Worm (Caenorhabditis elegans) whole organism, L1 larva: ENCODE data around the gene ist-1.

Source experiments
- jun-1 ChIP-seq: fragments of 150-350 bp; optimal IDR thresholded peaks from 2 replicates; lab custom pipeline; 2014; ENCODE audit warnings: missing biosample characterization, missing genetic modification reagents, missing genetic modification characterization
- lir-3 ChIP-seq: sonication (generic microtip); optimal IDR thresholded peaks from 2 replicates; lab custom pipeline; 2016; ENCODE audit warnings: mild to moderate bottlenecking, missing genetic modification characterization, moderate library complexity, missing compliant biosample characterization; ENCODE audit not compliant: poor library complexity
- lsy-2 ChIP-seq, 2 experiments: fragments of 150-350 bp; optimal IDR thresholded peaks; 2 replicates each; lab custom pipeline; 2014; ENCODE audit warnings: missing biosample characterization in 2 of 2, missing genetic modification characterization in 2 of 2
- nhr-76 ChIP-seq: sonication (generic microtip); optimal IDR thresholded peaks from 2 replicates; lab custom pipeline; 2017; ENCODE audit warnings: missing biosample characterization, missing genetic modification characterization
- snpc-4 ChIP-seq: fragments of 150-350 bp; optimal IDR thresholded peaks from 2 replicates; lab custom pipeline; 2014; ENCODE audit warnings: missing biosample characterization, missing genetic modification characterization
- unc-130 ChIP-seq: fragments of 150-350 bp; optimal IDR thresholded peaks from 2 replicates; lab custom pipeline; 2017; ENCODE audit warnings: missing biosample characterization, missing genetic modification characterization, inconsistent platforms
- xbp-1 ChIP-seq: sonication (generic microtip); optimal IDR thresholded peaks from 2 replicates; lab custom pipeline; 2016; ENCODE audit warnings: missing genetic modification characterization, missing compliant biosample characterization
- zag-1 ChIP-seq: fragments of 150-350 bp; optimal IDR thresholded peaks from 2 replicates; lab custom pipeline; 2014; ENCODE audit warnings: missing biosample characterization, missing genetic modification characterization

DNA sequence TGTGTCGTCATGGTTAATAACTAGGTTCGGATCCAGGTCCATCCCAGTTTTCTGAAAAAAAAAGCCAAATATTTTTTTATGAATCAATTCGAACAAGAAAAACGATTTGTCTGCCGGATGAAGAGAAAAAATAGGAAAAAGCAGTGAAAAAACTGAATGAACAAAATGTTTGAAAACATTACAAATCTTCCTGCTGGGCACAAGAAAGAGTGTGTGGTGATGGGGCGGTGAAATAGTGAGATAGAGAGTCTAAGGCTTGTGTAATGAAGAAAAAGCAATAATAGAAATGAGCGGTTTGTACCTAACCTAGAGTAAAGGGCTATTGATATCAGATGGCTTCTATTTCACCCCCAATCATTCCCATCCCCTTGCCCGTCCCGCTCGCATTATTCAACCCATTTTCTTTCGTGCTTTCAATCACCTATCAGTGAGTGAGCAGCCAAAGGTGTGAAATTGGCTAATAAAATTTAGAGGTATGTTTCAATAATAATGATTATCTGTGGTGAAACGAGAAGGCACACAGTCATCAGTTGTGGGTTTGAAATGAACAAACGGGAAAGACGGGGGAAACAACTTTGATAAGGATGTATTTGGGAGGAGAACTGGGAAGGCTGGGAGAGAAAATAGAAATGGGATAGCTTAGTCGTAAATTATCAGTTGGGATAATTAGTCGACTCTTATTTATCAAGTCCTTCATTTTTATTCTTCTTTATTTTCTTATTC is 44.3 kb downstream of the ist-1 start, which contains the start of gene bar-1:
- TF ChIP-seq unc-130 (tag; lab: Kevin White, UChicago): no peak
- no peak for TF ChIP-seq xbp-1 (tag; lab: Kevin White, UChicago)
- no peak for TF ChIP-seq lir-3
- no peak for TF ChIP-seq zag-1 (tag; lab: Kevin White, UChicago)
- no peak for TF ChIP-seq snpc-4 (tag; lab: Kevin White, UChicago)
- TF ChIP-seq nhr-76: no peak
- no peak for TF ChIP-seq lsy-2 (tag; optimal IDR thresholded peaks at IDR 0.05; lab: Kevin White, UChicago)
- no peak for TF ChIP-seq jun-1
